Worm (Caenorhabditis elegans) whole organism, L4/young adult: ENCODE results near the gene lgc-56.
"Not testable (repeated sequence)": the region's sequence is repeated elsewhere in the genome, so short reads cannot be mapped to it uniquely, and the experiment has no call there.

Source experiments
- W03F9.2 ChIP-seq: fragments of 150-350 bp; optimal IDR thresholded peaks from 2 replicates; lab custom pipeline; 2014; ENCODE audit warnings: missing biosample characterization, missing genetic modification characterization
- dao-5 ChIP-seq: sonication (generic microtip); optimal IDR thresholded peaks from 2 replicates; lab custom pipeline; 2016; ENCODE audit warnings: missing genotype, missing genetic modification characterization, moderate library complexity, missing compliant biosample characterization
- him-1 ChIP-seq: sonication (generic microtip); optimal IDR thresholded peaks from 2 replicates; lab custom pipeline; 2016; ENCODE audit warnings: missing genotype, missing genetic modification reagents, missing genetic modification characterization, missing compliant biosample characterization

Gene lgc-56

ce11 chrII:5154540-5154939, 24.4 kb downstream of the lgc-56 start, which contains the start of gene srb-12:
Gene srb-12 (minus strand): TSS chrII:5154640.
- TF ChIP-seq W03F9.2 (tag; lab: Kevin White, UChicago) (no peak), him-1 (no peak), dao-5 (no peak)

- no peak for TF ChIP-seq W03F9.2 (tag; lab: Kevin White, UChicago)
- no peak for TF ChIP-seq him-1
- TF ChIP-seq dao-5: no peak
Measured at ce11 chrII:5156983-5157382, 26.8 kb downstream of the lgc-56 start, which contains the start of gene msp-45. Gene msp-45 (minus strand): TSS chrII:5157083.

ce11 chrII:5157525-5157924, 27.3 kb downstream of the lgc-56 start, which contains the start of gene srb-13:
Gene srb-13 (minus strand): TSS chrII:5157625.
- TF ChIP-seq him-1 (no peak), dao-5 (no peak), W03F9.2 (tag; lab: Kevin White, UChicago) (no peak)

ce11 chrII:5158774-5159173, 28.6 kb downstream of the lgc-56 start, which contains the start of gene F58A6.9:
Gene F58A6.9 (minus strand): TSS chrII:5158874.
- not testable (repeated sequence) for TF ChIP-seq dao-5; W03F9.2 (tag; lab: Kevin White, UChicago); him-1

ce11 chrII:5161102-5161501, 30.9 kb downstream of the lgc-56 start, which contains the start of gene C27D6.11:
Gene C27D6.11 (minus strand): TSS chrII:5161202.
- TF ChIP-seq W03F9.2 (tag; lab: Kevin White, UChicago) (no peak), him-1 (no peak), dao-5 (no peak)

- TF ChIP-seq him-1: no peak
- TF ChIP-seq dao-5: no peak
Measured at ce11 chrII:5163283-5163682, 33.1 kb downstream of the lgc-56 start, which contains the start of gene srb-5. Gene srb-5 (minus strand): TSS chrII:5163383.

ce11 chrII:5166738-5167137, 36.6 kb downstream of the lgc-56 start, which contains the start of gene srb-3:
Gene srb-3 (minus strand): TSS chrII:5166838.
- TF ChIP-seq W03F9.2 (tag; lab: Kevin White, UChicago) (no peak), him-1 (no peak), dao-5 (no peak)

ce11 chrII:5170932-5171331, 40.8 kb downstream of the lgc-56 start, which contains the start of gene srb-1:
Gene srb-1 (minus strand): TSS chrII:5171032.
- TF ChIP-seq him-1 (no peak), W03F9.2 (tag; lab: Kevin White, UChicago) (no peak), dao-5 (no peak)

ce11 chrII:5171610-5172009, 41.4 kb downstream of the lgc-56 start, which contains the start of gene C27D6.15:
Gene C27D6.15 (plus strand): TSS chrII:5171910.
- TF ChIP-seq him-1 (no peak), dao-5 (no peak), W03F9.2 (tag; lab: Kevin White, UChicago) (no peak)

- TF ChIP-seq him-1 (no peak), dao-5 (no peak), W03F9.2 (tag; lab: Kevin White, UChicago) (no peak)
Measured at ce11 chrII:5172451-5172850, 42.3 kb downstream of the lgc-56 start, which contains the start of gene C27D6.1. Gene C27D6.1 (plus strand): TSS chrII:5172751.

ce11 chrII:5174370-5174769, 44.2 kb downstream of the lgc-56 start, which contains the start of gene C27D6.3:
Gene C27D6.3 (minus strand): TSS chrII:5174470.
- TF ChIP-seq dao-5 (no peak), W03F9.2 (tag; lab: Kevin White, UChicago) (no peak), him-1 (no peak)

- TF ChIP-seq him-1 (no peak), W03F9.2 (tag; lab: Kevin White, UChicago) (no peak), dao-5 (no peak)
Measured at ce11 chrII:5176934-5177333, 46.8 kb downstream of the lgc-56 start.

- TF ChIP-seq him-1 (no peak), dao-5 (no peak), W03F9.2 (tag; lab: Kevin White, UChicago) (no peak)
Measured at ce11 chrII:5177902-5178301, 47.7 kb downstream of the lgc-56 start, which contains the start of gene C27D6.12. Gene C27D6.12 (minus strand): TSS chrII:5178002.

ce11 chrII:5178609-5179008, 48.4 kb downstream of the lgc-56 start:
- TF ChIP-seq dao-5 (no peak), him-1 (no peak), W03F9.2 (tag; lab: Kevin White, UChicago) (no peak)

- TF ChIP-seq W03F9.2 (tag; lab: Kevin White, UChicago): no peak
- TF ChIP-seq him-1: no peak
- TF ChIP-seq dao-5: no peak
Measured at ce11 chrII:5180272-5180671, 50.1 kb downstream of the lgc-56 start.

- peak; percentile 44 for TF ChIP-seq him-1
- no peak for TF ChIP-seq dao-5
- no peak for TF ChIP-seq W03F9.2 (tag; lab: Kevin White, UChicago)
Measured at ce11 chrII:5181497-5181896, 51.3 kb downstream of the lgc-56 start.
